Worm (Caenorhabditis elegans): ENCODE data around the gene ubxn-4.
A peak's percentile ranks its signal among the peaks of the same experiment; 100 is the strongest.

ubxn-4 gene

ce11 chrIII:8446940-8447403 is 41.6 kb upstream of the ubxn-4 start, which contains the start of gene rpn-3:
Gene rpn-3, plus strand, starts transcription at chrIII:8447353.
- TF ChIP-seq ets-5 (GFP tag; IDR thresholded peaks at IDR 0.05) (no peak), sox-4 (tag; optimal IDR thresholded peaks at IDR 0.05) (peak; percentile 78), unc-30 (tag; optimal IDR thresholded peaks at IDR 0.05) (no peak), xbp-1 (tag; optimal IDR thresholded peaks at IDR 0.05) (peak; percentile 96), zag-1 (tag; optimal IDR thresholded peaks at IDR 0.05) (peak; percentile 63), nhr-20 (tag; optimal IDR thresholded peaks at IDR 0.05) (peak; percentile 98), mef-2 (tag; optimal IDR thresholded peaks at IDR 0.05) (peak; percentile 69), tlp-1 (tag; optimal IDR thresholded peaks at IDR 0.05) (no peak), egl-13 (tag; optimal IDR thresholded peaks at IDR 0.05) (peak; percentile 95), irx-1 (tag; optimal IDR thresholded peaks at IDR 0.05) (peak; percentile 92), lir-3 (tag; optimal IDR thresholded peaks at IDR 0.05; ENCODE audit: poor library complexity) (peak; percentile 82), C34B4.2 (tag; optimal IDR thresholded peaks at IDR 0.05) (no peak), ceh-88 (GFP tag; IDR thresholded peaks at IDR 0.05) (peak; percentile 90), lsy-2 (tag; optimal IDR thresholded peaks at IDR 0.05) (peak; percentile 97), sup-37 (GFP tag; optimal IDR thresholded peaks at IDR 0.05) (peak; percentile 83), fkh-8 (tag; optimal IDR thresholded peaks at IDR 0.05) (peak; percentile 99), dsc-1 (tag; optimal IDR thresholded peaks at IDR 0.05) (peak; percentile 98), elt-2 (tag; optimal IDR thresholded peaks at IDR 0.05) (peak; percentile 75), swsn-7 (tag; optimal IDR thresholded peaks at IDR 0.05) (peak; percentile 98), nhr-19 (GFP tag; conservative IDR thresholded peaks at IDR 0.05) (peak; percentile 97), aly-2 (tag; optimal IDR thresholded peaks at IDR 0.05) (peak; percentile 99), lin-39 (tag; optimal IDR thresholded peaks at IDR 0.05) (peak; percentile 95), hlh-17 (GFP tag; optimal IDR thresholded peaks at IDR 0.05; ENCODE audit: borderline replicate concordance) (no peak), lin-13 (GFP tag; optimal IDR thresholded peaks at IDR 0.05) (peak; percentile 94), ceh-90 (tag; optimal IDR thresholded peaks at IDR 0.05) (peak; percentile 61), tbx-2 (tag; optimal IDR thresholded peaks at IDR 0.05) (peak; percentile 96), ces-1 (GFP tag; optimal IDR thresholded peaks at IDR 0.05) (no peak), nhr-77 (tag; optimal IDR thresholded peaks at IDR 0.05) (peak; percentile 95), nhr-28 (tag; optimal IDR thresholded peaks at IDR 0.05) (no peak), ama-1 (optimal IDR thresholded peaks at IDR 0.05) (peak; percentile 77), nhr-12 (tag; optimal IDR thresholded peaks at IDR 0.05) (no peak), nhr-47 (tag; optimal IDR thresholded peaks at IDR 0.05) (peak; percentile 98), vab-15 (tag; optimal IDR thresholded peaks at IDR 0.05) (peak; percentile 43), nhr-76 (tag; optimal IDR thresholded peaks at IDR 0.05) (peak; percentile 61), nhr-90 (tag; optimal IDR thresholded peaks at IDR 0.05; ENCODE audit: poor library complexity) (peak; percentile 94), unc-62 (GFP tag; optimal IDR thresholded peaks at IDR 0.05) (no peak), ceh-63 (GFP tag; optimal IDR thresholded peaks at IDR 0.05) (no peak), pax-3 (tag; optimal IDR thresholded peaks at IDR 0.05) (peak; percentile 89), egl-27 (tag; optimal IDR thresholded peaks at IDR 0.05) (peak in 1 of 2 experiments; percentile 30), unc-130 (tag; optimal IDR thresholded peaks at IDR 0.05) (peak; percentile 98), jun-1 (tag; optimal IDR thresholded peaks at IDR 0.05) (peak; percentile 93), fkh-4 (tag; optimal IDR thresholded peaks at IDR 0.05; ENCODE audit: borderline replicate concordance) (peak; percentile 64), nhr-84 (tag; optimal IDR thresholded peaks at IDR 0.05) (no peak), nhr-237 (tag; optimal IDR thresholded peaks at IDR 0.05) (peak; percentile 97), ztf-11 (tag; optimal IDR thresholded peaks at IDR 0.05) (peak in 1 of 2 experiments; percentile 90), pqm-1 (tag; optimal IDR thresholded peaks at IDR 0.05) (peak; percentile 53), unc-86 (tag; optimal IDR thresholded peaks at IDR 0.05) (peak; percentile 95), zip-4 (GFP tag; optimal IDR thresholded peaks at IDR 0.05) (peak; percentile 89), nhr-85 (tag) (peak; percentile 96), C04F5.9 (tag; optimal IDR thresholded peaks at IDR 0.05) (peak; percentile 90), isw-1 (GFP tag; IDR thresholded peaks at IDR 0.05) (peak; percentile 98), grh-1 (GFP tag; IDR thresholded peaks at IDR 0.05) (peak; percentile 91), snpc-4 (tag; optimal IDR thresholded peaks at IDR 0.05) (peak; percentile 88), fkh-10 (GFP tag; optimal IDR thresholded peaks at IDR 0.05) (peak; percentile 89)
